Worm (Caenorhabditis elegans) whole organism, L2 larva: Measurements from ENCODE around the gene T06E6.1.

Experiments used
- aly-2 ChIP-seq: fragments of 150-350 bp; optimal IDR thresholded peaks from 2 replicates; lab custom pipeline; 2014; ENCODE audit warnings: missing biosample characterization, missing genetic modification characterization
- nhr-237 ChIP-seq: fragments of 150-350 bp; optimal IDR thresholded peaks from 2 replicates; lab custom pipeline; 2014; ENCODE audit warnings: missing biosample characterization, missing genetic modification characterization
- nhr-25 ChIP-seq: fragments of 150-350 bp; sonication (generic microtip); optimal IDR thresholded peaks from 3 replicates; lab custom pipeline; 2014; ENCODE audit warnings: missing biosample characterization, missing genetic modification characterization
- unc-55 ChIP-seq: fragments of 150-350 bp; sonication (generic microtip); optimal IDR thresholded peaks from 3 replicates; lab custom pipeline; 2014; ENCODE audit warnings: missing biosample characterization, missing genetic modification reagents, missing genetic modification characterization

- TF ChIP-seq unc-55 (GFP tag; lab: Kevin White, UChicago) (no peak), nhr-25 (no peak), aly-2 (tag; lab: Kevin White, UChicago) (no peak), nhr-237 (tag; lab: Kevin White, UChicago) (no peak)
Measured at ce11 chrV:15376223-15376622, 18.5 kb downstream of the T06E6.1 start, which contains the start of gene srh-52.
